Fruit fly (Drosophila melanogaster) whole organism, pupa: Measurements from ENCODE around the gene CG42854.

Experiments used
- CG10348 ChIP-seq: fragments of 200-800 bp; sonication (Bioruptor generic); IDR thresholded peaks from 2 replicates; pipeline ENCODE4 v1.3.6; 2022; ENCODE audit warnings: missing biosample characterization, missing genetic modification characterization
- CG12605 ChIP-seq: fragments of 200-800 bp; sonication (Bioruptor generic); IDR thresholded peaks from 2 replicates; pipeline ENCODE4 v1.3.6; 2022; ENCODE audit warnings: missing biosample characterization, missing genetic modification characterization
- CG13204 ChIP-seq: fragments of 200-800 bp; sonication (Bioruptor generic); optimal IDR thresholded peaks from 2 replicates; lab custom pipeline; 2018; ENCODE audit warnings: missing biosample characterization, mild to moderate bottlenecking, missing genetic modification characterization, moderate library complexity
- CG14655 ChIP-seq: fragments of 200-800 bp; sonication (Bioruptor generic); optimal IDR thresholded peaks from 3 replicates; lab custom pipeline; 2017; ENCODE audit warnings: mild to moderate bottlenecking, missing biosample characterization, missing genetic modification reagents, missing genetic modification characterization
- CG15710 ChIP-seq: fragments of 200-800 bp; sonication (Bioruptor generic); optimal IDR thresholded peaks from 2 replicates; lab custom pipeline; 2018; ENCODE audit warnings: missing biosample characterization, mild to moderate bottlenecking, missing genetic modification characterization, moderate library complexity
- CG17806 ChIP-seq: fragments of 200-800 bp; sonication (Bioruptor generic); optimal IDR thresholded peaks from 2 replicates; lab custom pipeline; 2018; ENCODE audit warnings: missing biosample characterization, mild to moderate bottlenecking, missing genetic modification characterization, moderate library complexity
- CG32121 ChIP-seq: fragments of 200-800 bp; sonication (Bioruptor generic); IDR thresholded peaks from 2 replicates; pipeline ENCODE4 v1.3.6; 2022; ENCODE audit warnings: missing biosample characterization, missing genetic modification characterization
- CG34367 ChIP-seq: fragments of 200-800 bp; sonication (Bioruptor generic); optimal IDR thresholded peaks from 2 replicates; lab custom pipeline; 2018; ENCODE audit warnings: missing biosample characterization, mild to moderate bottlenecking, missing genetic modification characterization
- CG4496 ChIP-seq: fragments of 200-800 bp; sonication (Bioruptor generic); IDR thresholded peaks from 3 replicates; pipeline ENCODE4 v1.3.6; 2022; ENCODE audit warnings: missing biosample characterization, missing genetic modification characterization
- CG8159 ChIP-seq: fragments of 200-800 bp; sonication (Bioruptor generic); optimal IDR thresholded peaks from 3 replicates; lab custom pipeline; 2018; ENCODE audit warnings: missing biosample characterization, mild to moderate bottlenecking, missing genetic modification characterization, moderate library complexity
- CG8301 ChIP-seq: fragments of 200-800 bp; sonication (Bioruptor generic); optimal IDR thresholded peaks from 2 replicates; lab custom pipeline; 2018; ENCODE audit warnings: missing biosample characterization, mild to moderate bottlenecking, missing genetic modification characterization
- CG9948 ChIP-seq: fragments of 200-800 bp; sonication (Bioruptor generic); optimal IDR thresholded peaks from 2 replicates; lab custom pipeline; 2018; ENCODE audit warnings: missing biosample characterization, mild to moderate bottlenecking, missing genetic modification characterization, moderate library complexity
- D1 ChIP-seq: fragments of 200-800 bp; sonication (Bioruptor generic); optimal IDR thresholded peaks from 2 replicates; lab custom pipeline; 2018; ENCODE audit warnings: missing biosample characterization, mild to moderate bottlenecking, missing genetic modification characterization, moderate library complexity
- EcR ChIP-seq: fragments of 200-800 bp; sonication (Bioruptor generic); optimal IDR thresholded peaks from 3 replicates; lab custom pipeline; 2019; ENCODE audit warnings: missing biosample characterization, missing genetic modification characterization, mild to moderate bottlenecking, moderate library complexity, missing genetic modification reagents
- Ets98B ChIP-seq: fragments of 200-800 bp; sonication (Bioruptor generic); IDR thresholded peaks from 2 replicates; pipeline ENCODE4 v1.3.6; 2022; ENCODE audit warnings: missing biosample characterization, missing genetic modification characterization
- Pif1B ChIP-seq: fragments of 200-800 bp; sonication (Bioruptor generic); optimal IDR thresholded peaks from 3 replicates; lab custom pipeline; 2016; ENCODE audit warnings: missing biosample characterization, missing genetic modification characterization
- Snoo ChIP-seq: fragments of 200-800 bp; sonication (Bioruptor generic); optimal IDR thresholded peaks from 3 replicates; lab custom pipeline; 2017; ENCODE audit warnings: missing biosample characterization, mild to moderate bottlenecking, missing genetic modification characterization, inconsistent platforms
- fd96Ca ChIP-seq: fragments of 200-800 bp; sonication (Bioruptor generic); IDR thresholded peaks from 3 replicates; pipeline ENCODE4 v1.3.6; 2022; ENCODE audit warnings: missing biosample characterization, missing genetic modification characterization
- gl ChIP-seq: fragments of 200-800 bp; sonication (Bioruptor generic); optimal IDR thresholded peaks from 2 replicates; lab custom pipeline; 2018; ENCODE audit warnings: missing biosample characterization, mild to moderate bottlenecking, missing genetic modification characterization
- rn ChIP-seq: fragments of 200-800 bp; sonication (Bioruptor generic); IDR thresholded peaks from 2 replicates; pipeline ENCODE4 v1.3.6; 2022; ENCODE audit warnings: missing biosample characterization, missing genetic modification characterization

CG42854 gene

dm6 chrX:17229475-17230169 is 17.2 kb downstream of the CG42854 start:
- TF ChIP-seq CG34367 (tag; lab: Kevin White, UChicago): peak; percentile 56
- no peak for TF ChIP-seq CG4496 (GFP tag; lab: Robert Waterston, UW)
- TF ChIP-seq CG12605 (GFP tag; lab: Robert Waterston, UW): no peak
- TF ChIP-seq gl: no peak
- TF ChIP-seq CG13204 (GFP tag; lab: Kevin White, UChicago): no peak
- TF ChIP-seq EcR (GFP tag; lab: Kevin White, UChicago): peak; percentile 94
- no peak for TF ChIP-seq CG14655
- peak; percentile 42 for TF ChIP-seq CG15710 (tag; lab: Kevin White, UChicago)
- peak; percentile 44 for TF ChIP-seq CG9948 (tag; lab: Kevin White, UChicago)
- TF ChIP-seq Snoo (tag; lab: Kevin White, UChicago): peak; percentile 42
- TF ChIP-seq rn (GFP tag; lab: Robert Waterston, UW): no peak

DNA sequence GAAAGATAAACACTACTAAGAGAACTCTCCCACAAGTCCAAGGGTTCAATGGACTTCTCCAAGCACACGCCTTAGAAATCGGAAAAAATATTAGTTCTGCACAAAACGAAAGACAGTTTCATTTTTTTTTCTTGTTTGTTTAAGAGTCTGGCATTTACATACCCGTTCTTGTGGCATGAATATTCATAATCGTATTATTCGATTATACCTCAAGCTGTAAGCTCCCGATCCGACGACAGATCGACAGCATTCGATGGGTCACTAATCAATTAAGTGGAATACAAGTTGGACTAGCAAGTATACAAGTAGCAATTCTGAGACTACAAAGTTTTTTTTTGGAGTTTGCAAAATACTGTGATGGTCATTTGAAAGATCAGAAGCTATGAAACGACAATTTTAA is 19.4 kb downstream of the CG42854 start:
- no peak for TF ChIP-seq CG10348 (GFP tag; lab: Robert Waterston, UW)

dm6 chrX:17226681-17227019 is 20.2 kb downstream of the CG42854 start, which contains the start of gene CG10598:
Gene CG10598, minus strand, starts transcription at chrX:17226867.
- TF ChIP-seq Snoo (tag; lab: Kevin White, UChicago) (no peak), Pif1B (GFP tag; lab: Kevin White, UChicago) (no peak), CG9948 (tag; lab: Kevin White, UChicago) (no peak), CG14655 (no peak), EcR (GFP tag; lab: Kevin White, UChicago) (no peak), rn (GFP tag; lab: Robert Waterston, UW) (no peak), CG8301 (tag; lab: Kevin White, UChicago) (no peak), CG32121 (no peak), D1 (tag; lab: Kevin White, UChicago) (no peak), CG15710 (tag; lab: Kevin White, UChicago) (no peak), CG17806 (no peak), CG13204 (GFP tag; lab: Kevin White, UChicago) (no peak), fd96Ca (GFP tag; lab: Robert Waterston, UW) (no peak), CG12605 (GFP tag; lab: Robert Waterston, UW) (no peak), Ets98B (GFP tag; lab: Robert Waterston, UW) (no peak), CG8159 (tag; lab: Kevin White, UChicago) (no peak), gl (no peak)

dm6 chrX:17225972-17226680 is 20.7 kb downstream of the CG42854 start:
- TF ChIP-seq CG9948 (tag; lab: Kevin White, UChicago) (no peak), D1 (tag; lab: Kevin White, UChicago) (no peak), CG12605 (GFP tag; lab: Robert Waterston, UW) (no peak), fd96Ca (GFP tag; lab: Robert Waterston, UW) (no peak), CG32121 (no peak), rn (GFP tag; lab: Robert Waterston, UW) (no peak), Snoo (tag; lab: Kevin White, UChicago) (no peak)

DNA sequence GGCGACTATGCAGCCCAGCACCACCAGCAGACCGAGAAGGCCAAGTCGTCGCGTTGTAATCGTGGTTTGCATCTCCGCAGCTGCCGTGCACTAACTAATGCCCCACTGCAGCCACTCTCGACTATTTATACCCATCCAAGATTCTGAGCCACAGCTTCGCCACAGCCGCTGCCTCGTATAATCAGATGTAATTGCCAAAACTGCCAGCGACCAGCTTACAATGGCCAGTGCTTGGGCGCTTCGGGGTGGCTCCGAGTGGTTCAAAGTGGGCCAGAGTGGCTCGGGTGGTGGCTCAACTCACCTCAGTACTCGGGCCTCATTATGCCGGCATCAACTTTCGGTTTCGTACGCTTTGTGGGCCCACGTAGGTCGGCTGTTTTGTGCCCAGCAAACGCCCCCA is 23.1 kb downstream of the CG42854 start, which contains the start of gene CG34327:
Gene CG34327 (minus strand): TSS at position 101 of the 400 bp plus-strand sequence.
- TF ChIP-seq EcR (GFP tag; lab: Kevin White, UChicago): no peak
- no peak for TF ChIP-seq Snoo (tag; lab: Kevin White, UChicago)
- no peak for TF ChIP-seq CG12605 (GFP tag; lab: Robert Waterston, UW)
- TF ChIP-seq CG34367 (tag; lab: Kevin White, UChicago): no peak
- no peak for TF ChIP-seq CG13204 (GFP tag; lab: Kevin White, UChicago)
- TF ChIP-seq CG8301 (tag; lab: Kevin White, UChicago): no peak
- no peak for TF ChIP-seq D1 (tag; lab: Kevin White, UChicago)

dm6 chrX:17221142-17221541 is 25.7 kb downstream of the CG42854 start, which contains the start of gene CG5172:
Gene CG5172, plus strand, starts transcription at chrX:17221442.
- TF ChIP-seq rn (GFP tag; lab: Robert Waterston, UW) (no peak), EcR (GFP tag; lab: Kevin White, UChicago) (no peak), CG12605 (GFP tag; lab: Robert Waterston, UW) (no peak), Snoo (tag; lab: Kevin White, UChicago) (no peak), CG32121 (no peak), Ets98B (GFP tag; lab: Robert Waterston, UW) (no peak), fd96Ca (GFP tag; lab: Robert Waterston, UW) (no peak), gl (no peak), CG14655 (no peak), CG9948 (tag; lab: Kevin White, UChicago) (no peak), CG34367 (tag; lab: Kevin White, UChicago) (no peak), CG8301 (tag; lab: Kevin White, UChicago) (no peak)
